Worm (Caenorhabditis elegans) whole organism, late embryonic: Measurements from ENCODE around the gene cdc-37.
A peak's percentile ranks its signal among the peaks of the same experiment; 100 is the strongest.

Experiments used
- C08G9.2 ChIP-seq: sonication (generic microtip); optimal IDR thresholded peaks from 2 replicates; lab custom pipeline; 2016; ENCODE audit warnings: mild to moderate bottlenecking, missing genetic modification characterization, moderate library complexity, missing compliant biosample characterization
- F13H6.1 ChIP-seq: sonication (generic microtip); optimal IDR thresholded peaks from 2 replicates; lab custom pipeline; 2016; ENCODE audit warnings: missing genetic modification characterization, missing compliant biosample characterization
- K02D7.2 ChIP-seq: sonication (generic microtip); optimal IDR thresholded peaks from 2 replicates; lab custom pipeline; 2017; ENCODE audit warnings: mild to moderate bottlenecking, missing genetic modification characterization, missing compliant biosample characterization
- K09A11.1 ChIP-seq: sonication (generic microtip); optimal IDR thresholded peaks from 2 replicates; lab custom pipeline; 2017; ENCODE audit warnings: antibody characterized with exemption, mild to moderate bottlenecking, missing genetic modification characterization, missing compliant biosample characterization; ENCODE audit not compliant: insufficient read depth
- T23F11.4 ChIP-seq: fragments of 200-800 bp; sonication (Bioruptor generic); optimal IDR thresholded peaks from 2 replicates; lab custom pipeline; 2018; ENCODE audit warnings: mild to moderate bottlenecking, missing genetic modification characterization, missing compliant biosample characterization
- ceh-18 ChIP-seq: sonication (generic microtip); optimal IDR thresholded peaks from 2 replicates; lab custom pipeline; 2016; ENCODE audit warnings: missing genetic modification characterization, missing compliant biosample characterization
- ceh-19 ChIP-seq: fragments of 200-800 bp; sonication (Bioruptor generic); optimal IDR thresholded peaks from 2 replicates; lab custom pipeline; 2018; ENCODE audit warnings: mild to moderate bottlenecking, missing genetic modification characterization, missing compliant biosample characterization
- ceh-2 ChIP-seq: sonication (generic microtip); optimal IDR thresholded peaks from 2 replicates; lab custom pipeline; 2016; ENCODE audit warnings: missing genotype, missing genetic modification characterization, missing compliant biosample characterization
- ceh-24 ChIP-seq: sonication (generic microtip); optimal IDR thresholded peaks from 2 replicates; lab custom pipeline; 2016; ENCODE audit warnings: mild to moderate bottlenecking, missing genetic modification characterization, missing compliant biosample characterization
- ceh-30 ChIP-seq: fragments of 150-350 bp; optimal IDR thresholded peaks from 2 replicates; lab custom pipeline; 2014; ENCODE audit warnings: missing biosample characterization, missing genetic modification characterization
- ceh-31 ChIP-seq: sonication (generic microtip); optimal IDR thresholded peaks from 2 replicates; lab custom pipeline; 2016; ENCODE audit warnings: missing genetic modification characterization, missing compliant biosample characterization
- ceh-34 ChIP-seq: sonication (generic microtip); optimal IDR thresholded peaks from 2 replicates; lab custom pipeline; 2016; ENCODE audit warnings: mild to moderate bottlenecking, missing genetic modification characterization, missing compliant biosample characterization
- ceh-45 ChIP-seq: fragments of 200-800 bp; sonication (Bioruptor generic); IDR thresholded peaks from 2 replicates; pipeline ENCODE4 v1.3.6; 2022; ENCODE audit warnings: missing genetic modification reagents, missing genetic modification characterization, missing compliant biosample characterization
- ceh-48 ChIP-seq: sonication (generic microtip); optimal IDR thresholded peaks from 2 replicates; lab custom pipeline; 2016; ENCODE audit warnings: missing genetic modification characterization, inconsistent platforms, missing compliant biosample characterization
- ceh-9 ChIP-seq: sonication (generic microtip); optimal IDR thresholded peaks from 2 replicates; lab custom pipeline; 2016; ENCODE audit warnings: mild to moderate bottlenecking, missing genetic modification characterization, inconsistent platforms, missing compliant biosample characterization
- dmd-4 ChIP-seq: sonication (generic microtip); optimal IDR thresholded peaks from 2 replicates; lab custom pipeline; 2016; ENCODE audit warnings: borderline replicate concordance, missing genetic modification characterization, missing compliant biosample characterization
- dve-1 ChIP-seq: sonication (generic microtip); optimal IDR thresholded peaks from 2 replicates; lab custom pipeline; 2017; ENCODE audit warnings: antibody characterized with exemption, mild to moderate bottlenecking, missing genetic modification characterization, missing compliant biosample characterization
- elt-2 ChIP-seq: sonication (generic microtip); optimal IDR thresholded peaks from 2 replicates; lab custom pipeline; 2016; ENCODE audit warnings: missing genetic modification reagents, missing genetic modification characterization, missing compliant biosample characterization
- eyg-1 ChIP-seq: sonication (generic microtip); optimal IDR thresholded peaks from 2 replicates; lab custom pipeline; 2016; ENCODE audit warnings: missing genotype, missing genetic modification characterization, missing compliant biosample characterization
- fax-1 ChIP-seq: sonication (generic microtip); optimal IDR thresholded peaks from 2 replicates; lab custom pipeline; 2016; ENCODE audit warnings: missing genotype, missing genetic modification characterization, missing compliant biosample characterization
- fkh-6 ChIP-seq: sonication (generic microtip); optimal IDR thresholded peaks from 2 replicates; lab custom pipeline; 2016; ENCODE audit warnings: missing genetic modification characterization, missing compliant biosample characterization
- hlh-13 ChIP-seq: fragments of 200-800 bp; sonication (Bioruptor generic); optimal IDR thresholded peaks from 2 replicates; lab custom pipeline; 2018; ENCODE audit warnings: mild to moderate bottlenecking, missing genetic modification characterization, missing compliant biosample characterization
- hlh-30 ChIP-seq: sonication (generic microtip); optimal IDR thresholded peaks from 2 replicates; lab custom pipeline; 2017; ENCODE audit warnings: antibody characterized with exemption, missing genetic modification characterization, missing compliant biosample characterization; ENCODE audit not compliant: insufficient read depth
- hlh-6 ChIP-seq: sonication (generic microtip); optimal IDR thresholded peaks from 2 replicates; lab custom pipeline; 2016; ENCODE audit warnings: missing genotype, missing genetic modification characterization, missing compliant biosample characterization
- mec-3 ChIP-seq: sonication (generic microtip); optimal IDR thresholded peaks from 2 replicates; lab custom pipeline; 2016; ENCODE audit warnings: borderline replicate concordance, missing genetic modification characterization, missing compliant biosample characterization
- nfya-1 ChIP-seq: sonication (generic microtip); optimal IDR thresholded peaks from 2 replicates; lab custom pipeline; 2017; ENCODE audit warnings: missing genetic modification characterization, mild to moderate bottlenecking, missing compliant biosample characterization, antibody characterized with exemption, moderate library complexity
- npax-4 ChIP-seq: sonication (generic microtip); optimal IDR thresholded peaks from 2 replicates; lab custom pipeline; 2016; ENCODE audit warnings: missing genetic modification characterization, missing compliant biosample characterization
- odd-2 ChIP-seq: sonication (generic microtip); optimal IDR thresholded peaks from 2 replicates; lab custom pipeline; 2017; ENCODE audit warnings: antibody characterized with exemption, mild to moderate bottlenecking, missing genetic modification characterization, missing compliant biosample characterization
- pax-1 ChIP-seq: fragments of 150-350 bp; optimal IDR thresholded peaks from 2 replicates; lab custom pipeline; 2014; ENCODE audit warnings: missing biosample characterization, missing genetic modification characterization
- pha-4 ChIP-seq: fragments of 150-350 bp; optimal IDR thresholded peaks from 2 replicates; lab custom pipeline; 2018; ENCODE audit warnings: missing biosample characterization, missing genetic modification reagents, missing genetic modification characterization
- sdc-2 ChIP-seq: sonication (generic microtip); optimal IDR thresholded peaks from 2 replicates; lab custom pipeline; 2016; ENCODE audit warnings: missing genotype, missing genetic modification characterization, missing compliant biosample characterization
- tbx-2 ChIP-seq: sonication (generic microtip); optimal IDR thresholded peaks from 2 replicates; lab custom pipeline; 2016; ENCODE audit warnings: missing genetic modification characterization, missing compliant biosample characterization
- tbx-7 ChIP-seq: sonication (generic microtip); optimal IDR thresholded peaks from 2 replicates; lab custom pipeline; 2016; ENCODE audit warnings: missing genotype, missing genetic modification characterization, missing compliant biosample characterization
- unc-42 ChIP-seq: sonication (generic microtip); optimal IDR thresholded peaks from 2 replicates; lab custom pipeline; 2016; ENCODE audit warnings: missing genotype, missing genetic modification characterization, missing compliant biosample characterization
- unc-55 ChIP-seq: sonication (generic microtip); optimal IDR thresholded peaks from 2 replicates; lab custom pipeline; 2017; ENCODE audit warnings: missing biosample characterization, missing genetic modification reagents, missing genetic modification characterization
- unc-86 ChIP-seq: sonication (generic microtip); optimal IDR thresholded peaks from 2 replicates; lab custom pipeline; 2016; ENCODE audit warnings: missing genetic modification characterization, missing compliant biosample characterization
- zip-5 ChIP-seq: sonication (generic microtip); optimal IDR thresholded peaks from 2 replicates; lab custom pipeline; 2016; ENCODE audit warnings: missing genetic modification characterization, missing compliant biosample characterization
- ztf-16 ChIP-seq: sonication (generic microtip); optimal IDR thresholded peaks from 2 replicates; lab custom pipeline; 2017; ENCODE audit warnings: missing genetic modification characterization, missing compliant biosample characterization

cdc-37 gene

DNA sequence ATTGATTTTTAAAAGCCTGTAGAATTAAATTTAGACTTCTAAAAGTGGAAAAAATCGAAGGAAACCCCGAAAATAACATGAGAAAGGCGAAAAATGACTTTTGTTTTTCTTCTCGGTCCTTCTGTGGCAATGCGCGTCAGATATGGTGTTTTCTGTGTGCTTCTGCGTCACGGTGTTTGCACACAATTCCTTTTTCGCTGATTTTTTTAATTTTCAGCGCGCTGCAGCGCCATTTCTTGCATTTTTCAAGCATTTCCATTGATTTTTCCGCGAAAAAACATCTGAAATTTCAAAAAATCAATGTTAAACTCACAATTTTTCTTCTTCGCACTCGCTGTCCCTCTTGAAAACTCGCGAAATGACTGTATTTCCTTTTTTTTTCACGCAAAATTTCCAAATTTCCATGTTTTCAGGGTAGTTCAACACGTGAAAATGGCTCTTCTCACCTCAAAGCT lies at the start of gene cdc-37, which contains the start of gene W08F4.3:
Gene cdc-37 (minus strand): TSS at position 405 of the 455 bp plus-strand sequence.
Gene W08F4.3 (plus strand): TSS at position 414 of the 455 bp plus-strand sequence.
- TF ChIP-seq dmd-4 (tag; lab: Kevin White, UChicago) (no peak), unc-42 (peak; percentile 7), ceh-18 (no peak)

DNA sequence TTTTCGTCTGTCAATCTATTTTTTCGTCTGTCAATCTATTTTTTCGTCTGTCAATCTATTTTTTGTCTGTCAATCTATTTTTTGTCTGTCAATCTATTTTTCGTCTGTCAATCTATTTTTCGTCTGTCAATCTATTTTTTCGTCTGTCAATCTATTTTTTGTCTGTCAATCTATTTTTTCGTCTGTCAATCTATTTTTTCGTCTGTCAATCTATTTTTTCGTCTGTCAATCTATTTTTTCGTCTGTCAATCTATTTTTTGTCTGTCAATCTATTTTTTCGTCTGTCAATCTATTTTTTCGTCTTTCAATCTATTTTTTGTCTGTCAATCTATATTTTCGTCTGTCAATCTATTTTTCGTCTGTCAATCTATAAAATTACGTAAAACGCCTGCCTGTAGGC lies 49.1 kb upstream of the cdc-37 start:
- 0 out of 2 replicates have a peak, but pooled peaks have one; percentile 50 for TF ChIP-seq ceh-45 (GFP tag; lab: Robert Waterston, UW)

DNA sequence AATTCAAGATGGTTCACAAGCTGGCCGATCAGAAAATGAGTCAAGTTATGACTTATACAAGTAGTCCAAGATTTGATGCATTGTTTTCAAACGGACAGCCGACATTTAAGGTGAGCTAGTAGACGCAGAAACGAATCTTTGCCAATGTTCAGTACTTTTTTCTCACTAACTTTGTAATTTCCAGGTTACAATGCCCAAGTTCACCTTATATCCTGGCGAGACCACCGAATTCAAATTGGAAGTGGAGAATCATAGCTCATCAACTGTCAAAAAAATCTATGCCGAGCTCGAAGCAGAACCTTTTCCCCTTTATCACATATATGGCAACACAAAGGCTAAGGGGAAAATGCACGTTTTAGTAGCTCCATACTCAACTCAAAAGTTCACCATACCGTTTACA lies 47.5 kb upstream of the cdc-37 start:
- TF ChIP-seq eyg-1 (tag; lab: Kevin White, UChicago) (no peak), dve-1 (tag; lab: Kevin White, UChicago) (no peak), ztf-16 (tag; lab: Kevin White, UChicago) (no peak), ceh-19 (GFP tag; lab: Kevin White, UChicago) (no peak), mec-3 (no peak), ceh-30 (tag; lab: Kevin White, UChicago) (no peak), elt-2 (tag; lab: Kevin White, UChicago) (no peak), K09A11.1 (no peak), ceh-9 (tag; lab: Kevin White, UChicago) (no peak), tbx-7 (no peak), fax-1 (tag; lab: Kevin White, UChicago) (no peak), unc-55 (GFP tag; lab: Kevin White, UChicago) (no peak), K02D7.2 (tag; lab: Kevin White, UChicago) (no peak), unc-42 (no peak), C08G9.2 (tag; lab: Kevin White, UChicago) (no peak), zip-5 (tag; lab: Kevin White, UChicago) (no peak)

DNA sequence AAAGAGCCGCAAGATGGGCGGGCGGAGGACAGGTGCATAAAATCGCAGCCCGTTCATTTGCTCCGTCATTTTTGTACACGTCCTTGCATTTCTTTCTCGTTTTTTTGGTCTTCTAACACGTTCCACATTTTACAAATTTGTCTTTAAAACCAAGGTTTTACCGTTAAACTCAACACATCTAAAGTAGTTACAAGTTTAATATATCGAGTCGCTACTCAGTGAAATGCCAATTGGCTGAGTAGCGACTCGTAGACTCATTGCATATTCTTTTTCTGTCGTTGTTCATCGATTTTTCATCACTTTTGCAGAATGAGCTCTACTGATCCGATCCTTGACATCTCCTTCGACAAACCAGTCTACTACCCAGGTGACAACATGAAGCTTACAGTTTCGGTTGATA lies 46.8 kb upstream of the cdc-37 start, which contains the start of gene arrd-1:
Gene arrd-1 (plus strand): TSS at position 301 of the 400 bp plus-strand sequence.
- TF ChIP-seq dve-1 (tag; lab: Kevin White, UChicago) (no peak), tbx-7 (no peak), unc-86 (tag; lab: Kevin White, UChicago) (no peak), sdc-2 (tag; lab: Kevin White, UChicago) (no peak), npax-4 (tag; lab: Kevin White, UChicago) (no peak), F13H6.1 (tag; lab: Kevin White, UChicago) (no peak), odd-2 (tag; lab: Kevin White, UChicago) (no peak), fkh-6 (no peak), hlh-6 (tag; lab: Kevin White, UChicago) (no peak), T23F11.4 (no peak), ceh-24 (tag; lab: Kevin White, UChicago) (no peak), pha-4 (tag; lab: Kevin White, UChicago) (no peak), pax-1 (no peak)

DNA sequence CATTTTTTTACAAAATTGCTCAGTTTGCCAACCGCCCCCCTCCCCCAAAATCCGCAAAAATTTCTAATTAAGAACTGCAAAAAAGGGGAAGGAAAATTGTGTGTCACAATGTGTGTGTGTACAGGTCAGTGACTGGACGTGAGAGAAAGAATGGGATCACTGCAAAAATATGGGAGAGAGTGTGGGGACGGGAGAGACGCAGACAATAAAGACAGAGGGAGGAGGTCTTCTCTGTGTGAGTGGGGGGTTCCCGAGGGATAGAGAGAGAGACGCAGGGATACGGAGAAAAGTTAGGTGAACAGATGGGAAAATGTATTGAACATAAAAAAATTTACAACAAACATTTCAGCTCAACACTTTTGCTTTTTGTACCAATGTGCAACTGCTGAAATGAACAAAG lies 45.5 kb upstream of the cdc-37 start:
- TF ChIP-seq fkh-6 (no peak), ceh-34 (tag; lab: Kevin White, UChicago) (peak; percentile 27), nfya-1 (peak; percentile 62), tbx-2 (tag; lab: Kevin White, UChicago) (peak; percentile 38), ceh-45 (GFP tag; lab: Robert Waterston, UW) (no peak), ceh-31 (tag; lab: Kevin White, UChicago) (peak; percentile 61), hlh-13 (no peak), unc-42 (peak; percentile 12), ceh-2 (peak; percentile 2), unc-55 (GFP tag; lab: Kevin White, UChicago) (peak; percentile 75), hlh-30 (tag; lab: Kevin White, UChicago) (peak; percentile 18), pax-1 (no peak), ceh-48 (tag; lab: Kevin White, UChicago) (no peak), F13H6.1 (tag; lab: Kevin White, UChicago) (peak; percentile 4)
